Worm (Caenorhabditis elegans) whole organism, dauer: ENCODE measurements around the gene srh-192.
"Not testable (repeated sequence)": the region's sequence is repeated elsewhere in the genome, so short reads cannot be mapped to it uniquely, and the experiment has no call there.

Source experiments
- unc-62 ChIP-seq: sonication (generic microtip); optimal IDR thresholded peaks from 2 replicates; lab custom pipeline; 2017; ENCODE audit warnings: missing biosample characterization, missing genetic modification reagents, missing genetic modification characterization

The srh-192 gene

DNA sequence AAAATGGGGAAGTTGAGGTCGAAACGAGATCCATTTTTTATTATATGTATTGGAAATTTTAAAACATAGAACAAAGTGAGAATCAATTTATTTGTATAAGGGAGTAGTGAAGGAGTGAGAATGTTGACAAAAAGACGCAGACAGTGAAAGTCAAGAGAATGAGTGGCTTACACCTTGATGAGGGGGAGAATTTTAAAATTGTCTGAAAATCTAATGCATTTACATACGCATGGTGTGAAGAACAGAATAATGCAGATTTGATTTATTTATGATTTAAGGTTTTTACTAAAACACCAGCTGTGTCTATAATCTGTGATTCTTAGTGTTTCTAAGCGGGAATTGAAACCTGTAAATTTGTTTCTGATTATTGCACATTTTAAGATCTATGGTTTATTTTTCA, 10.5 kb upstream of the srh-192 start, which contains the start of gene nhr-125:
Gene nhr-125, minus strand, starts transcription at position 101 of the 400 bp plus-strand sequence.
- no peak for TF ChIP-seq unc-62 (GFP tag; lab: Kevin White, UChicago)

DNA sequence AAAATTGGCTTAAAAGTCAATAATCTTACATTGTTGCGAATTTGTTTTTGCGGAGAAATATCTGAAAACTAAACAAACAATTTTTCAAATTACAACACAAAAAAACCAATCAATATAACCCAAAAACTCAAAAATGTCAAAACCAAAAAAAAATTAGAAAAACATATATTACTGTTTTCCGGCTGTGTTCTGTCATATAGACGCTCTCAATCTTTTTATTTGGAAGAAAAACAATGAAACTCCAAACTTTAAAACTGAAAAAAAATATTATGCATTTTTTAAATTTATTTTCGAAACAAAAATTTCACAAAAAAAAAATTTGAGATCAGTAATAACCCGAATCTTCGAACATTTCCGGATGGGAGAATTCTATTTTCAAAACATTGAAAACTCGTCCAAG, 7.7 kb upstream of the srh-192 start, which contains the start of gene R02D1.2:
Gene R02D1.2, minus strand, starts transcription at position 101 of the 400 bp plus-strand sequence.
- no peak for TF ChIP-seq unc-62 (GFP tag; lab: Kevin White, UChicago)

DNA sequence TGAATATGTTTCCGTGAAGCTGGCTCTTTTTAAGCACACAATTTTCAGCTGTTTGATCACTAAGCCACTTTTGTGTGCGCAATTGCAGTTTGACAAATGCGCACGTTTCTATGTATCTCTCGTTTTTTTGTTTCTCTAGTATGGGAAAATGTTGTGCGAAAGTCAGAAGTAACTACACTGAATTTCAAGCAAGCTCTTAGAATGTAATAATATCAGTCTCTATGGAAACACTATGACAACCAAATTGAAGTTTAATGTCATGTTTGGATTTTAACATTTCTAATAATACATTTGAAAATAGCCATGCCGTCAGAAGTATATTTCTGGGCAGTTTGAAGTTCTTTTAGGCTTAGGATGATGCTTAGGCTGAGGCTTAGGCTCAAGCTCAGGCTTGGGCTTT, 4.9 kb upstream of the srh-192 start, which contains the start of gene ZC132.9:
Gene ZC132.9, minus strand, starts transcription at position 101 of the 400 bp plus-strand sequence.
- no peak for TF ChIP-seq unc-62 (GFP tag; lab: Kevin White, UChicago)

DNA sequence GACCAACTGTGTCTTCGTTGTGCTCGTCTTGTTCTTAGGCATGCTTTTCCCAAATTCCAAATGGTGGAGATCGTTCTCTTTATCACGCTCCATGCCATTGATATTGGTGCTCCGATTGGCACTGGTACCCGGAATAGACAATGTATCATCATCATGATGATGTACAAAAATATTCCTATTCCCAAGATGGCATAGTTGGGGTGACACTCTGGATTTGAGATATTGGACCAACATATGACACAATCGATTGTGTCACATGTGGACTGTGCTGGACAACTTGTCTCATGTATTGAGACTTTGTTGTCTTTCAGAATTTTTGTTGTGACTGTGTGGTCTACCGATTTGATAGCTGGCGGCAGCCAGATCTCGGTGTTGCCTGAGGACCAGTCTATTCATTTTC, 10.7 kb downstream of the srh-192 start:
- no peak for TF ChIP-seq unc-62 (GFP tag; lab: Kevin White, UChicago)

DNA sequence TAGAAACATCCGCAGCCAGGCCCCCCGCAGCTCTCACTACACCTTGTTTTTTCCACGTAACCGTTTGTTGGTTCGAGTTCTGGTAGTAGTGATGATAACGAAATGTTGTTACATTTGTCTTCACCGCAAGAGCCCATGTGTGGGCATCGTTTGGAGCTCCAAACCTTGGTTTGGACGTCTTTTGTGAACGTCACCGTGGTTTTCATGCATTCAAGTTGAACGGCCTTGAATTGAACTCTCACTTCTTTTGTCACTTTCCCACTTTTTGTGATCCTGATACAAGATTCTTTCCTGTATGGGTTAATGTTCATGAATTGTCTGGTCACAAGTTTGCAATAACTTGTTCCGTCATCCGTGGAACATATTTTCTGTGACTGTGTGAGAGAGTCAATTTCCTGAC, 11.2 kb downstream of the srh-192 start:
- TF ChIP-seq unc-62 (GFP tag; lab: Kevin White, UChicago): no peak

DNA sequence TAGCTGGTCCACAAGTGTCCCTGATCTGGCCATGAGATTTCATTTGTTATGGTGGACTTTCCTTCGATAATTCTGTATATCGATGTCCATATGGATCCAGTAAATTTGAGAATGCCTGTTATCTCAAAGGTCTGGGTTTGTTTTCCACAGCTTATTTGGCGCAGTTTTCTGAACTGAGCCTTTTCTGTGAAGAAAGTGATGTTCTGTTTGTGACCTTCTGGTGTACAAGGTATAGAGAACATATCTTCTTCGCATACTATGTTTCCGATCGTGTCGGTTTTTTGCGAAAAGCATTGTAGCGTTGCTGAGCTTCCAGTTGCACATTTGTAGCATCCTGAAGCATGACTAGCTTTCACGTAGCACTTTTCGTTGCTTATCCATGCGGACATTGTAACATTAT, 12.1 kb downstream of the srh-192 start:
- TF ChIP-seq unc-62 (GFP tag; lab: Kevin White, UChicago): no peak

DNA sequence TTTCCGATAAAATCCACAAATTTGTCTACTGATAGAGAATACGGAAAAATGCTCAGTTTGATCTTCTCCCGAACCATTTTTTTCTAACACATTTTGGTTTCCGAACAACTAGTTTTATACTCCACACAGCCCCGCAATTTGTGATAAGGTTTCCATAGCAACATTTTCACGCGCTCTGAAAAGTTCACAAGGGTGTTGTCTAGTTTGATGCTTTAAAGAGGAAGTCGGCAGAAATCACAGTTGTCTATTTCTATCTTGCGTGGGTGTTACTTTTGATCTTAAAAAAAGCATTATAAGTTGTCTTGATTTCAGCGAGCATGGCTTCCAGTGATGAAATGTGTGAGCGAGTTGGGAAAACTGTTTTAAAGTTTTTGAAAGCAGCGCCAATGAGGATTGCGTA, 15.2 kb downstream of the srh-192 start, which contains the start of gene ZC132.3:
Gene ZC132.3, minus strand, starts transcription at position 101 of the 400 bp plus-strand sequence.
- TF ChIP-seq unc-62 (GFP tag; lab: Kevin White, UChicago): no peak

DNA sequence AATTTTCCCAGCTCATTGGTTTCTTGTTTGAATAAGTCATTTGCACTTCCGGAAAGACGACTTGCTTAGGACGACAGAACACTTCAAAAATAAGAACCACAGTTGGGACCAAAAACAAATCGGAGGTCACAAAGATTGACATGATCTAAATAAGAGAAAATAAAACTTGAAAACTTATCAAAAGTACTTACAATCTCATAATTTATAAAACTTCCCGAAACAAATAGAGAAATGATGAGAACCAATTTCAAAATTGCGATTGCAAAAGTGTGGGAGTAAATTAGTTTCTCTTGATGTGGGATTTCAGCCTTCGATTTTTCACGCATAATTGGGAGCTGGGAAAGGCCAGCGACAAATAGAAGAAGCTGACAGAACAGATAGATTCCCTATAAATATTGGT, 16.4 kb downstream of the srh-192 start, which contains the start of gene ZC132.11:
Gene ZC132.11, minus strand, starts transcription at position 101 of the 400 bp plus-strand sequence.
- no peak for TF ChIP-seq unc-62 (GFP tag; lab: Kevin White, UChicago)

DNA sequence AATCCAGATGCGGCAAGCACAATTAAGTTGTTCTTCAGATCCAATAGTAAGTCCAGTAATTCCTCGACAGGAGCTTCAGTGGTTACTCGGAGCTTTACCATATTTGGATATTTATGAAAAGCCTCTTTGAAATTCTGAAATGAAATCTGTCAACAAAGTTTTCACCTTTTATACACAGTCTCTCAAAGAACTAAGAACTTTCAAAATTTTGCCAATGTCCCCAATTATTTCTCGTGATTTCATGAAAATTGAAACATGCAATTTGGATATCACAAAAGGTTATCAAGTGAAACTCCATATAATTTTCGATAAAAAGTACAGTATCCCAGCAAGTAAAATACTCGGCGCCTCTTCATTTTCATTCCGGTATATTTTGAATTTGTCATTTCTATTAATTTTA, 19.0 kb downstream of the srh-192 start, which contains the start of gene F47D2.11:
Gene F47D2.11, minus strand, starts transcription at position 101 of the 400 bp plus-strand sequence.
- no peak for TF ChIP-seq unc-62 (GFP tag; lab: Kevin White, UChicago)

DNA sequence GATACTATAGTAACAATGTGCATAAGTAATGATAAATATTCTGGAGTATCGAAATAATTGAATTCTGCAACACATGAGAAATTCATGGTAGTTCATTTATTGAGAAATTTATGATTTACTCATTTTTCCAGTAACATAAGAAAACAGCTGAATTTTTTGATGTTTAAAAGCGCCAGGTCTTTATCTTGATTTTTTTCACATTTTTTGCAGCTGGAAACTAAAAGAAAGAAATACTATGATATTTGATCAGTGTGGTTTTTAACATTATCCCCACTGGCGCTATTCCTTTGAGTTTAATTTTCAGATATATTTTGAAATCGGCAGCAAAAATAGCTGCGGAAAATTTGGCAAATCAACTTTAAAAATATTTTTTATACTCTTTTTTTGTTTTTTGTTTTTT, 21.5 kb downstream of the srh-192 start, which contains the start of gene srh-194:
Gene srh-194, minus strand, starts transcription at position 101 of the 400 bp plus-strand sequence.
- not testable (repeated sequence) for TF ChIP-seq unc-62 (GFP tag; lab: Kevin White, UChicago)

DNA sequence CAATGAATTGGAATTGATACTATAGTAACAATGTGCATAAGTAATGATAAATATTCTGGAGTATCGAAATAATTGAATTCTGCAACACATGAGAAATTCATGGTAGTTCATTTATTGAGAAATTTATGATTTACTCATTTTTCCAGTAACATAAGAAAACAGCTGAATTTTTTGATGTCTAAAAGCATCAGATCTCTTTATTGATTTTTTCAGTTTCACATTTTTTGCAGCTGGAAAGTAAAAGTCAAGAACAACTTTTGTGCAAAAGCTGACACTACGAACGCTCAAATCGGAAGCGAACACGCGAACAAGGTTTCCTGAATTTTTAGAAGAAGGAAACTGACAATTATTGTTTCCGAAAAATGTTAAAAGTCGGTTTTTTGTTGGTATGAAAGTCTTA, 24.9 kb downstream of the srh-192 start, which contains the start of gene srh-193:
Gene srh-193, minus strand, starts transcription at position 101 of the 400 bp plus-strand sequence.
- TF ChIP-seq unc-62 (GFP tag; lab: Kevin White, UChicago): not testable (repeated sequence)

DNA sequence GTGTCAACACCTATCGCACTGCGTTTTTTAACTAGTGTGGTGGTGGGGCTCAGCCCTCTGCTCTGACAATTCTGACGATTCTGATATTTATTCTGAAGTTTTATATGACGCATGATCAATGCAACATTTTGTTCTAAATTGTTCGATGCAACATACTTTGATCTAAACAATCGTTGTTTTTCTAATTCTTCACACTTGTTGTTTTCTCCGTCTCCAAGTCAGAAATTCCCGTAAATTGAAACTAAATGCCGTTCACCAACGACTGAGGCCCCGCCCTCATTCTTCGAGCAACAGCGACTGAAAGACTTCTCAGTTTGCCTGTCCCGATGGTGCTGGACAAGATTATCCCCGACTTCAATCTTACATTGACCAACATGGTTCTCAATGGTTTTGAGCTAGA, 30.2 kb downstream of the srh-192 start, which contains the start of gene srt-19:
Gene srt-19, plus strand, starts transcription at position 301 of the 400 bp plus-strand sequence.
- not testable (repeated sequence) for TF ChIP-seq unc-62 (GFP tag; lab: Kevin White, UChicago)

DNA sequence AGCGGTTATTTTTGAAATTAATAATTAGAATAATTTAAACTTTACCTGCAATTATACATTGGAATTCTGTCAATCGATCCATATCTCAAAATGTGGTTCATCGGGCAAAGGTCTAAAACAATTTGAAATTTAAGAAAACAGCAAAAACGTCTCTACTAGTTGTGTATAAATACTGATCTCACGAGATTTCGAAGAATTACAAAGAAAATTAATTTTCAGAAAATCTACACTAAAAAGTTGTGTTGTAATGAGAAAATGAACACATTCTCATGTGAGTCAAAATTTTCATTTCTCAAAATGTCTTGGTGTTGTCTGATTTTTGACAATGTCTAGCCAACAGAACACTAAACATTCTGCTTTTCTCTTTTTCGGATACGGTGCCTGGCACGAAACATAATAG, 33.3 kb downstream of the srh-192 start, which contains the start of gene srt-37:
Gene srt-37, minus strand, starts transcription at position 101 of the 400 bp plus-strand sequence.
- TF ChIP-seq unc-62 (GFP tag; lab: Kevin White, UChicago): not testable (repeated sequence)

DNA sequence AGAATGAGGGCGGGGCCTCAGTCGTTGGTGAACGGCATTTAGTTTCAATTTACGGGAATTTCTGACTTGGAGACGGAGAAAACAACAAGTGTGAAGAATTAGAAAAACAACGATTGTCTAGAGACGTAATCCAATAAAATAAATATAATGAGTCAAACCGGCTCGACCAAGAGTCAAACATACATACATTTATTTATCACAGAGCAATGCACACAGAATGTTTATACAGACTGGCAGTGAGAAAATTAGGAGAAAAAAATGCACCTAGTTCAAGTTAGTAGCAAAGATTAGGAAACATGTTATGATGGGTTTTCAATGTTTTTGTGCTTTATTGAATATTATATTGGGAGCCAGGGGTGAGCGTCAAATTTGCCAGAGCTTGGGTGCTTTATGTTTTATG, 36.2 kb downstream of the srh-192 start, which contains the start of gene srt-20:
Gene srt-20, minus strand, starts transcription at position 101 of the 400 bp plus-strand sequence.
- TF ChIP-seq unc-62 (GFP tag; lab: Kevin White, UChicago): not testable (repeated sequence)

DNA sequence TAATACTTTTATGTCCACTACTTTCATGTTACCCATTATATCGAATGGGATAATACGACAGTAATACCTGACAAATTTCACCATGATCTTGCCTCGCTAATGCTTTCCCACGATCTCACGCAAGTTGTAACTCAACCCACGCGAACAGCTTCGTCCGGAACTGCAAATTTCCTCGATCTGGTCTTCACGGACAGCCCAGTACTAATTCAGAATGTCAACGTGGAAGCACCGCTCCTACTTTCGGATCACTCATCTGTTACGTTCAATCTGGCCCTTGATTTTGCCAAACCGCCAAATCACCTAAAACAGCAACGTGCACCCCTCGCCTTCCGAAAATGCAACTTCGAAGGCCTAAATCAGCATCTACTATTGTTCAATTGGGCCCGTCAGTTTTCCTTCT, 41.6 kb downstream of the srh-192 start:
- TF ChIP-seq unc-62 (GFP tag; lab: Kevin White, UChicago): no peak

DNA sequence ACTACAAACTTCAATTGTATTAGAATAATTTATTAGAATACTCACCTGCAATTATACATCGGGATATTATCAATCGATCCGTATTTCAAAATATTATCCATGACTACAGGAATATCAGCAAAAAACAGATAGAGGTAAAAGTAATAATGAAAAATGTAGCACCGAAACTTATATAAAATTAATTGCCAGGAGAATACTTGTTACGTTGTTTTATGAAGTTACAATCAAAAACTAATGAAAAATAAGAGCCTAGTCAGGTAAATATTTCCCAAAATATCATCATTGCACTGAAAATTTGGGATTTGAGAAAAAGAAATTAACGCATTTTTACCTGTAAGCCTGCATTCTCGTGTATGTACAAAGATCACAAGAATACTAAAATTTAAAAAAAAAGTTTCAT, 43.7 kb downstream of the srh-192 start, which contains the start of gene srt-38:
Gene srt-38, minus strand, starts transcription at position 101 of the 400 bp plus-strand sequence.
- TF ChIP-seq unc-62 (GFP tag; lab: Kevin White, UChicago): not testable (repeated sequence)

DNA sequence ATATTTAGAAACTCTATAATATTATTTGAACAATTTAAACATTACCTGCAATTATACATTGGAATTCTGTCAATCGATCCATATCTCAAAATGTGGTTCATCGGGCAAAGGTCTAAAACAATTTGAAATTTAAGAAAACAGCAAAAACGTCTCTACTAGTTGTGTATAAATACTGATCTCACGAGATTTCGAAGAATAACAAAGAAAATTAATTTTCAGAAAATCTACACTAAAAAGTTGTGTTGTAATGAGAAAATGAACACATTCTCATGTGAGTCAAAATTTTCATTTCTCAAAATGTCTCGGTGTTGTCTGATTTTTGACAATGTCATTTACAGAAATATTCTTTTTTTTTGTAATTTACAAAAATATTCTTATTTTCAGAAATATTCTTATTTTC, 46.7 kb downstream of the srh-192 start, which contains the start of gene srt-36:
Gene srt-36, minus strand, starts transcription at position 101 of the 400 bp plus-strand sequence.
- not testable (repeated sequence) for TF ChIP-seq unc-62 (GFP tag; lab: Kevin White, UChicago)
